Worm (Caenorhabditis elegans) whole organism, L2 larva: ENCODE measurements around the gene C16E9.1.
A peak's percentile ranks its signal among the peaks of the same experiment; 100 is the strongest.

Experiments
- C34F6.9 ChIP-seq: fragments of 150-350 bp; optimal IDR thresholded peaks from 2 replicates; lab custom pipeline; 2014; ENCODE audit warnings: missing biosample characterization, missing genetic modification characterization
- F13H6.1 ChIP-seq: sonication (generic microtip); optimal IDR thresholded peaks from 2 replicates; lab custom pipeline; 2016; ENCODE audit warnings: missing genetic modification characterization, missing compliant biosample characterization
- R02D3.7 ChIP-seq: fragments of 150-350 bp; optimal IDR thresholded peaks from 2 replicates; lab custom pipeline; 2014; ENCODE audit warnings: missing biosample characterization, missing genetic modification characterization
- ZK546.5 ChIP-seq: sonication (generic microtip); optimal IDR thresholded peaks from 2 replicates; lab custom pipeline; 2017; ENCODE audit warnings: missing biosample characterization, missing genetic modification characterization
- alr-1 ChIP-seq: fragments of 150-350 bp; optimal IDR thresholded peaks from 2 replicates; lab custom pipeline; 2014; ENCODE audit warnings: missing biosample characterization, missing genetic modification characterization
- aly-2 ChIP-seq: fragments of 150-350 bp; optimal IDR thresholded peaks from 2 replicates; lab custom pipeline; 2014; ENCODE audit warnings: missing biosample characterization, missing genetic modification characterization
- ama-1 ChIP-seq: fragments of 150-350 bp; optimal IDR thresholded peaks from 2 replicates; lab custom pipeline; 2018; ENCODE audit warnings: inconsistent platforms
- blmp-1 ChIP-seq: sonication (generic microtip); optimal IDR thresholded peaks from 2 replicates; lab custom pipeline; 2017; ENCODE audit warnings: missing genetic modification characterization, mild to moderate bottlenecking, missing compliant biosample characterization, antibody characterized with exemption, moderate library complexity; ENCODE audit not compliant: insufficient read depth
- ceh-82 ChIP-seq: fragments of 150-350 bp; optimal IDR thresholded peaks from 2 replicates; lab custom pipeline; 2014; ENCODE audit warnings: missing biosample characterization, missing genetic modification characterization
- crh-2 ChIP-seq: sonication (generic microtip); optimal IDR thresholded peaks from 2 replicates; lab custom pipeline; 2017; ENCODE audit warnings: missing biosample characterization, missing genetic modification characterization
- egl-27 ChIP-seq: sonication (generic microtip); optimal IDR thresholded peaks from 3 replicates; lab custom pipeline; 2017; ENCODE audit warnings: missing biosample characterization, missing genetic modification reagents, missing genetic modification characterization
- elt-1 ChIP-seq: fragments of 150-350 bp; optimal IDR thresholded peaks from 2 replicates; lab custom pipeline; 2014; ENCODE audit warnings: missing biosample characterization, missing genetic modification characterization
- elt-3 ChIP-seq: sonication (generic microtip); optimal IDR thresholded peaks from 2 replicates; lab custom pipeline; 2017; ENCODE audit warnings: missing biosample characterization, missing genetic modification characterization
- fos-1 ChIP-seq: fragments of 150-350 bp; optimal IDR thresholded peaks from 2 replicates; lab custom pipeline; 2014; ENCODE audit warnings: missing biosample characterization, missing genetic modification characterization
- gmeb-1 ChIP-seq: fragments of 150-350 bp; optimal IDR thresholded peaks from 2 replicates; lab custom pipeline; 2014; ENCODE audit warnings: missing biosample characterization, missing genetic modification characterization
- lin-13 ChIP-seq: fragments of 150-350 bp; optimal IDR thresholded peaks from 2 replicates; lab custom pipeline; 2014; ENCODE audit warnings: missing biosample characterization, missing genetic modification reagents, missing genetic modification characterization
- mab-5 ChIP-seq: fragments of 150-350 bp; optimal IDR thresholded peaks from 2 replicates; lab custom pipeline; 2014; ENCODE audit warnings: missing biosample characterization, missing genetic modification characterization
- nhr-11 ChIP-seq: fragments of 150-350 bp; optimal IDR thresholded peaks from 2 replicates; lab custom pipeline; 2014; ENCODE audit warnings: missing biosample characterization, missing genetic modification characterization
- nhr-12 ChIP-seq: fragments of 150-350 bp; optimal IDR thresholded peaks from 2 replicates; lab custom pipeline; 2014; ENCODE audit warnings: missing biosample characterization, missing genetic modification characterization
- nhr-129 ChIP-seq: fragments of 150-350 bp; optimal IDR thresholded peaks from 2 replicates; lab custom pipeline; 2014; ENCODE audit warnings: missing biosample characterization, missing genetic modification characterization
- nhr-21 ChIP-seq: fragments of 150-350 bp; optimal IDR thresholded peaks from 2 replicates; lab custom pipeline; 2014; ENCODE audit warnings: missing biosample characterization, missing genetic modification characterization
- nhr-23 ChIP-seq: fragments of 150-350 bp; optimal IDR thresholded peaks from 2 replicates; lab custom pipeline; 2014; ENCODE audit warnings: missing biosample characterization, missing genetic modification reagents, missing genetic modification characterization
- nhr-25 ChIP-seq: fragments of 150-350 bp; sonication (generic microtip); optimal IDR thresholded peaks from 3 replicates; lab custom pipeline; 2014; ENCODE audit warnings: missing biosample characterization, missing genetic modification characterization
- nhr-77 ChIP-seq: fragments of 150-350 bp; optimal IDR thresholded peaks from 2 replicates; lab custom pipeline; 2014; ENCODE audit warnings: missing biosample characterization, missing genetic modification characterization
- peb-1 ChIP-seq: fragments of 150-350 bp; optimal IDR thresholded peaks from 2 replicates; lab custom pipeline; 2014; ENCODE audit warnings: missing biosample characterization, missing genetic modification characterization
- sem-4 ChIP-seq: fragments of 150-350 bp; optimal IDR thresholded peaks from 2 replicates; lab custom pipeline; 2014; ENCODE audit warnings: missing biosample characterization, missing genetic modification reagents, missing genetic modification characterization
- skn-1 ChIP-seq: sonication (generic microtip); optimal IDR thresholded peaks from 2 replicates; lab custom pipeline; 2017; ENCODE audit warnings: missing biosample characterization, missing genetic modification characterization
- sma-3 ChIP-seq: sonication (generic microtip); optimal IDR thresholded peaks from 2 replicates; lab custom pipeline; 2016; ENCODE audit warnings: missing genetic modification reagents, missing genetic modification characterization, missing compliant biosample characterization
- sma-9 ChIP-seq, 2 experiments: fragments of 150-350 bp in 1 of 2; sonication (generic microtip) in 1 of 2; optimal IDR thresholded peaks; 2 replicates each; lab custom pipeline; 2014 to 2016; ENCODE audit warnings: missing genetic modification characterization in 2 of 2, mild to moderate bottlenecking in 1 of 2, missing biosample characterization in 1 of 2, missing compliant biosample characterization in 1 of 2, missing genetic modification reagents in 1 of 2, moderate library complexity in 1 of 2
- unc-39 ChIP-seq: fragments of 150-350 bp; optimal IDR thresholded peaks from 2 replicates; lab custom pipeline; 2014; ENCODE audit warnings: missing biosample characterization, missing genetic modification characterization
- unc-55 ChIP-seq: fragments of 150-350 bp; sonication (generic microtip); optimal IDR thresholded peaks from 3 replicates; lab custom pipeline; 2014; ENCODE audit warnings: missing biosample characterization, missing genetic modification reagents, missing genetic modification characterization
- ztf-1 ChIP-seq: fragments of 200-800 bp; sonication (Bioruptor generic); conservative IDR thresholded peaks from 2 replicates; pipeline ENCODE4 v1.3.6; 2022; ENCODE audit warnings: missing genetic modification characterization, missing compliant biosample characterization
- ztf-11 ChIP-seq: sonication (generic microtip); optimal IDR thresholded peaks from 2 replicates; lab custom pipeline; 2017; ENCODE audit warnings: missing biosample characterization, missing genetic modification characterization

Gene C16E9.1

ce11 chrX:6935430-6935829 lies 4.6 kb upstream of the C16E9.1 start, which contains the start of gene C16E9.2:
Gene C16E9.2, plus strand, starts transcription at chrX:6935730.
- TF ChIP-seq alr-1 (tag; lab: Kevin White, UChicago) (no peak), blmp-1 (tag; lab: Kevin White, UChicago) (no peak), elt-3 (no peak), ZK546.5 (no peak), fos-1 (tag; lab: Kevin White, UChicago) (no peak), lin-13 (GFP tag; lab: Kevin White, UChicago) (no peak)

ce11 chrX:6937742-6938141 lies 2.3 kb upstream of the C16E9.1 start:
- TF ChIP-seq gmeb-1 (tag; lab: Kevin White, UChicago) (no peak), skn-1 (no peak), F13H6.1 (tag; lab: Kevin White, UChicago) (no peak), nhr-21 (no peak), ztf-1 (GFP tag; lab: Robert Waterston, UW) (no peak), ama-1 (lab: Kevin White, UChicago) (no peak), ceh-82 (tag; lab: Kevin White, UChicago) (no peak), nhr-77 (tag; lab: Kevin White, UChicago) (no peak), ztf-11 (tag; lab: Kevin White, UChicago) (no peak), nhr-23 (no peak), elt-3 (no peak), fos-1 (tag; lab: Kevin White, UChicago) (no peak), crh-2 (tag; lab: Kevin White, UChicago) (no peak), nhr-11 (no peak), R02D3.7 (tag; lab: Kevin White, UChicago) (no peak), sma-3 (GFP tag; lab: Kevin White, UChicago) (no peak), ZK546.5 (no peak), sem-4 (tag; lab: Kevin White, UChicago) (no peak), lin-13 (GFP tag; lab: Kevin White, UChicago) (no peak)

- TF ChIP-seq F13H6.1 (tag; lab: Kevin White, UChicago) (no peak), nhr-12 (tag; lab: Kevin White, UChicago) (no peak), sma-3 (GFP tag; lab: Kevin White, UChicago) (no peak), unc-55 (GFP tag; lab: Kevin White, UChicago) (no peak), gmeb-1 (tag; lab: Kevin White, UChicago) (no peak), ama-1 (lab: Kevin White, UChicago) (no peak), mab-5 (tag; lab: Kevin White, UChicago) (no peak), unc-39 (tag; lab: Kevin White, UChicago) (no peak), egl-27 (tag; lab: Kevin White, UChicago) (no peak), nhr-25 (tag; lab: Kevin White, UChicago) (no peak)
These were observed 758 bp downstream of the C16E9.1 start for ce11 chrX:6940775-6941174.

- TF ChIP-seq sem-4 (tag; lab: Kevin White, UChicago), result no peak
- TF ChIP-seq sma-3 (GFP tag; lab: Kevin White, UChicago), result peak; percentile 33
- TF ChIP-seq elt-1 (tag; lab: Kevin White, UChicago), result peak; percentile 62
- peak; percentile 34 for TF ChIP-seq nhr-21
- TF ChIP-seq sma-9 (GFP tag; optimal IDR thresholded peaks at IDR 0.05; lab: Kevin White, UChicago), result peak; percentile 74
- no peak for TF ChIP-seq sma-9 (tag; optimal IDR thresholded peaks at IDR 0.05; lab: Kevin White, UChicago)
- TF ChIP-seq fos-1 (tag; lab: Kevin White, UChicago), result no peak
These were observed 1.7 kb downstream of the C16E9.1 start for ce11 chrX:6941711-6942110.

DNA sequence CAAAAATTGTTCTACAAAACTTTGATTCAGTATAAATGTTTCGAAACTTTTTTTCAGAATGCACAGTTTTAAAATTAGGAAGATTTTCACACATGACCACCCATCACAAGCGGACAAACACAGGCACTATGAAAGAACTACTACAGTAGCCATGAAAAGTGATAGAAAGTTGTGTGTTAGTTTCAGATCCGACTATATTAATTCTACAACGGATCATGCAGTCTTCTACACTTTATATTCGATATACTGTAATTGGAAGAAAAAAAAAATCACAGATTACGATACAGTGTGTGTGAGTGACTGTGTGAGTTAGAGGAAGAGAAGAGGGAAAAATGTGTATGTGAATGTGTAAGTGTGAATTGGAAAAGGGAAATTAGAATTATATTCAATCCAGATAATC lies 6.8 kb downstream of the C16E9.1 start:
- TF ChIP-seq sma-3 (GFP tag; lab: Kevin White, UChicago), result no peak
- no peak for TF ChIP-seq peb-1 (tag; lab: Kevin White, UChicago)
- no peak for TF ChIP-seq C34F6.9 (tag; lab: Kevin White, UChicago)
- TF ChIP-seq nhr-129 (tag; lab: Kevin White, UChicago), result no peak
- no peak for TF ChIP-seq elt-3
- TF ChIP-seq nhr-11, result no peak
- TF ChIP-seq elt-1 (tag; lab: Kevin White, UChicago), result no peak
- TF ChIP-seq nhr-77 (tag; lab: Kevin White, UChicago), result no peak
- no peak for TF ChIP-seq unc-55 (GFP tag; lab: Kevin White, UChicago)
- TF ChIP-seq aly-2 (tag; lab: Kevin White, UChicago), result no peak
- TF ChIP-seq mab-5 (tag; lab: Kevin White, UChicago), result no peak
